Fruit fly (Drosophila melanogaster): Measurements from ENCODE around the gene CG4822.

CG4822 gene

DNA sequence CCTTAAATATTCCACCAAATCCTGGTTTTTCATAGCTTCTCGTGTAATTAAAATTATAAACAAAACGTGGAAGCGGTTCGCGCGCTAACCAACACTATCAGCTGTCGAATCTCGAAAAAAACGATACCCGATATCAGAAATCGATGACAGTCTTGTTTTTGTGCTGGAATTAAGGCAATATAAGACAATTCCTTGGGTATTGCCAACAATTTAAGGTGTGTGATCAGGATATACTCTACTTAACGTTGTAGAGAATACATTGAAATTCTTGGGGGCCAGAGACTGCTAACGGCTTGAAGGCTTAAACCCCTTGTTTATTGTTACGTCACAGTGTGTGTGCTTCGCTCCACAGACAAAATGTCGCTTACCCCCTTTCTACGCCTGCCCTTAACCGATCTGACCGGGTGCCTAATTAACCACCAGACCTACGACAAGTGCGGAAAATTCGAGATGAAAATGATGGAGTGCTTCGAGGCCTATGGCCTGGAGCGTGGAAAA, 33.7 kb upstream of the CG4822 start, which contains the start of gene Pus10 (continued):
- TF ChIP-seq eyg (GFP tag; optimal IDR thresholded peaks at IDR 0.05) (no peak), disco-r (GFP tag; optimal IDR thresholded peaks at IDR 0.05) (no peak), bbx (GFP tag; IDR thresholded peaks at IDR 0.05; ENCODE audit: partially characterized antibody) (no peak), Ets97D (GFP tag; optimal IDR thresholded peaks at IDR 0.05) (peak; percentile 27), CG10959 (GFP tag; IDR thresholded peaks at IDR 0.05) (no peak), CG15601 (tag; optimal IDR thresholded peaks at IDR 0.05) (no peak), zen (tag; optimal IDR thresholded peaks at IDR 0.05) (no peak), Usf (GFP tag; optimal IDR thresholded peaks at IDR 0.05) (no peak), wek (GFP tag; optimal IDR thresholded peaks at IDR 0.05) (no peak), CG34376 (GFP tag; optimal IDR thresholded peaks at IDR 0.05) (no peak), fd64A (GFP tag; optimal IDR thresholded peaks at IDR 0.05) (no peak), Myb (GFP tag; optimal IDR thresholded peaks at IDR 0.05) (peak; percentile 12), NC2α (GFP tag; optimal IDR thresholded peaks at IDR 0.05) (no peak), CG11696 (GFP tag; IDR thresholded peaks at IDR 0.05) (no peak), her (GFP tag; optimal IDR thresholded peaks at IDR 0.05) (peak; percentile 10), trem (tag; optimal IDR thresholded peaks at IDR 0.05) (peak; percentile 17), gcm (GFP tag; optimal IDR thresholded peaks at IDR 0.05) (no peak), knrl (GFP tag; IDR thresholded peaks at IDR 0.05; ENCODE audit: partially characterized antibody) (no peak), lmd (GFP tag; IDR thresholded peaks at IDR 0.05) (no peak), pzg (GFP tag; optimal IDR thresholded peaks at IDR 0.05) (peak; percentile 50), en (GFP tag; optimal IDR thresholded peaks at IDR 0.05) (no peak), CG8944 (GFP tag; optimal IDR thresholded peaks at IDR 0.05) (no peak), PHDP (tag; optimal IDR thresholded peaks at IDR 0.05) (peak; percentile 2), dan (GFP tag; IDR thresholded peaks at IDR 0.05) (no peak), Hr3 (GFP tag; optimal IDR thresholded peaks at IDR 0.05) (no peak), CG14710 (tag; optimal IDR thresholded peaks at IDR 0.05) (peak; percentile 5), pros (GFP tag; optimal IDR thresholded peaks at IDR 0.05) (no peak), Antp (GFP tag; optimal IDR thresholded peaks at IDR 0.05) (no peak), CG31441 (GFP tag; IDR thresholded peaks at IDR 0.05) (no peak), CG1647 (GFP tag; optimal IDR thresholded peaks at IDR 0.05) (no peak), gcm2 (GFP tag; optimal IDR thresholded peaks at IDR 0.05) (no peak), Hsf (GFP tag; optimal IDR thresholded peaks at IDR 0.05) (no peak), Sry-δ (GFP tag; optimal IDR thresholded peaks at IDR 0.05) (peak; percentile 40), gsb (GFP tag; IDR thresholded peaks at IDR 0.05) (no peak), CG10274 (GFP tag; optimal IDR thresholded peaks at IDR 0.05) (no peak), CG33213 (GFP tag; optimal IDR thresholded peaks at IDR 0.05) (no peak), gt (GFP tag; IDR thresholded peaks at IDR 0.05) (no peak), CG13894 (tag; optimal IDR thresholded peaks at IDR 0.05) (no peak), CG2889 (GFP tag; IDR thresholded peaks at IDR 0.05) (no peak), CG7556 (GFP tag; optimal IDR thresholded peaks at IDR 0.05) (no peak), ase (GFP tag; IDR thresholded peaks at IDR 0.05) (no peak), CG10543 (GFP tag; optimal IDR thresholded peaks at IDR 0.05) (peak; percentile 9), sens (GFP tag) (no peak), HHEX (GFP tag; optimal IDR thresholded peaks at IDR 0.05) (no peak), CG32532 (GFP tag; IDR thresholded peaks at IDR 0.05) (no peak), CG13624 (GFP tag; optimal IDR thresholded peaks at IDR 0.05) (no peak), Opbp (GFP tag; IDR thresholded peaks at IDR 0.05; ENCODE audit: partially characterized antibody) (no peak), kay (GFP tag; optimal IDR thresholded peaks at IDR 0.05) (no peak), CG2120 (GFP tag; optimal IDR thresholded peaks at IDR 0.05) (no peak), lov (optimal IDR thresholded peaks at IDR 0.05) (no peak), lov (GFP tag; IDR thresholded peaks at IDR 0.05) (no peak), nerfin-1 (tag; optimal IDR thresholded peaks at IDR 0.05) (peak; percentile 61)

Data from whole organism, embryonic.